Fruit fly (Drosophila melanogaster) Kc167 (cell line): Measurements from ENCODE around the gene xit.

Source experiments
- Myc ChIP-seq: fragments of >200 bp; optimal IDR thresholded peaks from 2 replicates; lab custom pipeline; 2017; ENCODE audit warnings: missing external identifiers
- h ChIP-seq: fragments of >200 bp; optimal IDR thresholded peaks from 3 replicates; lab custom pipeline; 2018; ENCODE audit warnings: missing external identifiers
- psq ChIP-seq: fragments of >200 bp; optimal IDR thresholded peaks from 2 replicates; lab custom pipeline; 2017; ENCODE audit warnings: missing external identifiers
- ttk ChIP-seq: sonication (Bioruptor generic); optimal IDR thresholded peaks from 2 replicates; lab custom pipeline; 2017; ENCODE audit warnings: missing external identifiers

dm6 chrX:6778780-6779179 lies 42.0 kb upstream of the xit start:
- TF ChIP-seq h (lab: Kevin White, UChicago) = no peak
- no peak for TF ChIP-seq Myc (lab: Kevin White, UChicago)
- TF ChIP-seq ttk (lab: Kevin White, UChicago) = no peak
- no peak for TF ChIP-seq psq
